Fruit fly (Drosophila melanogaster) whole organism, embryonic: ENCODE results near the gene Mkk4.

ENCODE experiments used
- CG10147 ChIP-seq: fragments of 200-800 bp; sonication (Bioruptor generic); optimal IDR thresholded peaks from 2 replicates; lab custom pipeline; 2019; ENCODE audit warnings: missing biosample characterization, mild to moderate bottlenecking, missing genetic modification characterization, moderate library complexity
- CG1024 ChIP-seq: fragments of 200-800 bp; sonication (Bioruptor generic); IDR thresholded peaks from 2 replicates; pipeline ENCODE4 v1.3.6; 2022; ENCODE audit warnings: missing biosample characterization, missing genetic modification characterization
- CG10267 ChIP-seq: fragments of 200-800 bp; sonication (Bioruptor generic); optimal IDR thresholded peaks from 2 replicates; lab custom pipeline; 2018; ENCODE audit warnings: missing biosample characterization, mild to moderate bottlenecking, missing genetic modification characterization, moderate library complexity
- CG11085 ChIP-seq: fragments of 200-800 bp; sonication (Bioruptor generic); IDR thresholded peaks from 2 replicates; pipeline ENCODE4 v1.3.6; 2022; ENCODE audit warnings: missing biosample characterization, missing genetic modification characterization
- CG11696 ChIP-seq: fragments of 200-800 bp; sonication (Bioruptor generic); IDR thresholded peaks from 2 replicates; pipeline ENCODE4 v1.3.6; 2022; ENCODE audit warnings: missing biosample characterization, missing genetic modification characterization
- CG12744 ChIP-seq: fragments of 200-800 bp; sonication (Bioruptor generic); optimal IDR thresholded peaks from 2 replicates; lab custom pipeline; 2016; ENCODE audit warnings: missing biosample characterization, missing genetic modification characterization
- CG14667 ChIP-seq: fragments of 200-800 bp; sonication (Bioruptor generic); IDR thresholded peaks from 2 replicates; pipeline ENCODE4 v1.3.6; 2022; ENCODE audit warnings: missing biosample characterization, missing genetic modification characterization
- CG15269 ChIP-seq: fragments of 200-800 bp; sonication (Bioruptor generic); optimal IDR thresholded peaks from 2 replicates; lab custom pipeline; 2018; ENCODE audit warnings: missing biosample characterization, mild to moderate bottlenecking, missing genetic modification characterization, moderate library complexity
- CG15696 ChIP-seq: fragments of 200-800 bp; sonication (Bioruptor generic); optimal IDR thresholded peaks from 2 replicates; lab custom pipeline; 2019; ENCODE audit warnings: missing biosample characterization, mild to moderate bottlenecking, missing genetic modification characterization, moderate library complexity
- CG16813 ChIP-seq: fragments of 200-800 bp; sonication (Bioruptor generic); IDR thresholded peaks from 3 replicates; pipeline ENCODE4 v1.3.6; 2022; ENCODE audit warnings: missing biosample characterization, missing genetic modification characterization; ENCODE audit not compliant: partially characterized antibody
- CG17359 ChIP-seq: fragments of 200-800 bp; sonication (Bioruptor generic); optimal IDR thresholded peaks from 3 replicates; lab custom pipeline; 2018; ENCODE audit warnings: missing biosample characterization, mild to moderate bottlenecking, missing genetic modification characterization, moderate library complexity
- CG2199 ChIP-seq: fragments of 200-800 bp; sonication (Bioruptor generic); IDR thresholded peaks from 3 replicates; pipeline ENCODE4 v1.3.6; 2022; ENCODE audit warnings: missing biosample characterization, missing genetic modification characterization
- CG30403 ChIP-seq: fragments of 200-800 bp; sonication (Bioruptor generic); optimal IDR thresholded peaks from 3 replicates; lab custom pipeline; 2016; ENCODE audit warnings: missing biosample characterization, missing genetic modification characterization
- CG31224 ChIP-seq: fragments of 200-800 bp; sonication (Bioruptor generic); IDR thresholded peaks from 2 replicates; pipeline ENCODE4 v1.3.6; 2022; ENCODE audit warnings: missing biosample characterization, missing genetic modification characterization
- CG34422 ChIP-seq: fragments of 200-800 bp; sonication (Bioruptor generic); IDR thresholded peaks from 3 replicates; pipeline ENCODE4 v1.3.6; 2022; ENCODE audit warnings: missing biosample characterization, missing genetic modification characterization
- CG3847 ChIP-seq: fragments of 200-800 bp; sonication (Bioruptor generic); IDR thresholded peaks from 2 replicates; pipeline ENCODE4 v1.3.6; 2022; ENCODE audit warnings: missing biosample characterization, missing genetic modification characterization
- CG4328 ChIP-seq: fragments of 200-800 bp; sonication (Bioruptor generic); optimal IDR thresholded peaks from 3 replicates; lab custom pipeline; 2017; ENCODE audit warnings: missing biosample characterization, missing genetic modification reagents, missing genetic modification characterization
- CG5953 ChIP-seq: fragments of 200-800 bp; sonication (Bioruptor generic); IDR thresholded peaks from 2 replicates; pipeline ENCODE4 v1.3.6; 2022; ENCODE audit warnings: missing biosample characterization, missing genetic modification characterization
- CG6813 ChIP-seq: fragments of 200-800 bp; sonication (Bioruptor generic); optimal IDR thresholded peaks from 2 replicates; lab custom pipeline; 2017; ENCODE audit warnings: missing biosample characterization, missing genetic modification characterization, mild to moderate bottlenecking, moderate library complexity, missing genetic modification reagents
- CG7556 ChIP-seq: fragments of 200-800 bp; sonication (Bioruptor generic); optimal IDR thresholded peaks from 2 replicates; lab custom pipeline; 2017; ENCODE audit warnings: missing biosample characterization, mild to moderate bottlenecking, missing genetic modification characterization
- CG7928 ChIP-seq: fragments of 200-800 bp; sonication (Bioruptor generic); optimal IDR thresholded peaks from 2 replicates; lab custom pipeline; 2017; ENCODE audit warnings: missing biosample characterization, mild to moderate bottlenecking, missing genetic modification characterization
- CG9817 ChIP-seq: fragments of 200-800 bp; sonication (Bioruptor generic); optimal IDR thresholded peaks from 2 replicates; lab custom pipeline; 2018; ENCODE audit warnings: missing biosample characterization, mild to moderate bottlenecking, missing genetic modification characterization, moderate library complexity
- CHES-1-like ChIP-seq: fragments of 200-800 bp; sonication (Bioruptor generic); optimal IDR thresholded peaks from 2 replicates; lab custom pipeline; 2016; ENCODE audit warnings: missing biosample characterization, missing genetic modification characterization
- CrebB ChIP-seq: fragments of 200-800 bp; sonication (Bioruptor generic); optimal IDR thresholded peaks from 3 replicates; lab custom pipeline; 2018; ENCODE audit warnings: missing biosample characterization, mild to moderate bottlenecking, missing genetic modification characterization
- Dad ChIP-seq: fragments of 200-800 bp; sonication (Bioruptor generic); optimal IDR thresholded peaks from 3 replicates; lab custom pipeline; 2016; ENCODE audit warnings: missing biosample characterization, missing genetic modification characterization
- Dek ChIP-seq: fragments of 200-800 bp; sonication (Bioruptor generic); optimal IDR thresholded peaks from 3 replicates; lab custom pipeline; 2019; ENCODE audit warnings: missing biosample characterization, mild to moderate bottlenecking, missing genetic modification characterization, moderate library complexity
- GATAe ChIP-seq: fragments of 200-800 bp; sonication (Bioruptor generic); conservative IDR thresholded peaks from 2 replicates; pipeline ENCODE4 v1.3.6; 2022; ENCODE audit warnings: missing biosample characterization, missing genetic modification characterization
- HLH54F ChIP-seq: fragments of 200-800 bp; sonication (Bioruptor generic); optimal IDR thresholded peaks from 3 replicates; lab custom pipeline; 2016; ENCODE audit warnings: missing biosample characterization, missing genetic modification characterization
- Hr3 ChIP-seq: fragments of 200-800 bp; sonication (Bioruptor generic); optimal IDR thresholded peaks from 3 replicates; lab custom pipeline; 2016; ENCODE audit warnings: missing biosample characterization, missing genetic modification characterization
- Med ChIP-seq: fragments of 200-800 bp; sonication (Bioruptor generic); peaks from one replicate; lab custom pipeline; 2016; ENCODE audit warnings: missing biosample characterization, missing genetic modification characterization, mild to moderate bottlenecking, inconsistent platforms, moderate library complexity
- Side ChIP-seq: fragments of 200-800 bp; sonication (Bioruptor generic); optimal IDR thresholded peaks from 2 replicates; lab custom pipeline; 2016; ENCODE audit warnings: missing biosample characterization, missing genetic modification characterization
- TFAM ChIP-seq: fragments of 200-800 bp; sonication (Bioruptor generic); optimal IDR thresholded peaks from 2 replicates; lab custom pipeline; 2017; ENCODE audit warnings: missing biosample characterization, missing genetic modification characterization, inconsistent platforms
- Xbp1 ChIP-seq: fragments of 200-800 bp; sonication (Bioruptor generic); optimal IDR thresholded peaks from 3 replicates; lab custom pipeline; 2016; ENCODE audit warnings: missing biosample characterization, mild to moderate bottlenecking, missing genetic modification characterization
- aop ChIP-seq: fragments of 200-800 bp; sonication (Bioruptor generic); IDR thresholded peaks from 2 replicates; pipeline ENCODE4 v1.3.6; 2022; ENCODE audit warnings: missing biosample characterization, missing genetic modification characterization
- cato ChIP-seq: fragments of 200-800 bp; sonication (Bioruptor generic); optimal IDR thresholded peaks from 2 replicates; lab custom pipeline; 2016; ENCODE audit warnings: missing biosample characterization, missing genetic modification characterization, borderline replicate concordance
- dimm ChIP-seq: fragments of 200-800 bp; sonication (Bioruptor generic); IDR thresholded peaks from 2 replicates; pipeline ENCODE4 v1.3.6; 2022; ENCODE audit warnings: missing biosample characterization, missing genetic modification characterization
- ftz-f1 ChIP-seq: fragments of 200-800 bp; sonication (Bioruptor generic); optimal IDR thresholded peaks from 2 replicates; lab custom pipeline; 2016; ENCODE audit warnings: missing biosample characterization, missing genetic modification characterization
- grn ChIP-seq: fragments of 200-800 bp; sonication (Bioruptor generic); optimal IDR thresholded peaks from 3 replicates; lab custom pipeline; 2017; ENCODE audit warnings: missing biosample characterization, missing genetic modification characterization
- hkb ChIP-seq, 2 experiments: fragments of 200-800 bp in 1 of 2; fragments of >200 bp in 1 of 2; sonication (Bioruptor generic) in 1 of 2; IDR thresholded peaks in 1 of 2; optimal IDR thresholded peaks in 1 of 2; 2 replicates each; pipeline versions ENCODE4 v1.3.6 to Lab custom; 2017 to 2022; ENCODE audit warnings: missing biosample characterization in 1 of 2, missing genetic modification characterization in 1 of 2
- ken ChIP-seq: fragments of 200-800 bp; sonication (Bioruptor generic); IDR thresholded peaks from 3 replicates; pipeline ENCODE4 v1.3.6; 2022; ENCODE audit warnings: missing biosample characterization, missing genetic modification characterization
- lab ChIP-seq: fragments of 200-800 bp; sonication (Bioruptor generic); optimal IDR thresholded peaks from 3 replicates; lab custom pipeline; 2017; ENCODE audit warnings: missing biosample characterization, missing genetic modification characterization, mild to moderate bottlenecking, moderate library complexity, missing genetic modification reagents
- luna ChIP-seq: fragments of 200-800 bp; sonication (Bioruptor generic); optimal IDR thresholded peaks from 2 replicates; lab custom pipeline; 2016; ENCODE audit warnings: missing biosample characterization, missing genetic modification characterization
- mld ChIP-seq: fragments of 200-800 bp; sonication (Bioruptor generic); IDR thresholded peaks from 3 replicates; pipeline ENCODE4 v1.3.6; 2022; ENCODE audit warnings: missing biosample characterization, missing genetic modification characterization; ENCODE audit not compliant: partially characterized antibody
- peb ChIP-seq: fragments of 200-800 bp; sonication (Bioruptor generic); IDR thresholded peaks from 2 replicates; pipeline ENCODE4 v1.3.6; 2022; ENCODE audit warnings: missing biosample characterization, missing genetic modification characterization
- shn ChIP-seq: fragments of 200-800 bp; sonication (Bioruptor generic); optimal IDR thresholded peaks from 3 replicates; lab custom pipeline; 2016; ENCODE audit warnings: missing biosample characterization, missing genetic modification characterization
- sna ChIP-seq: fragments of 200-800 bp; sonication (Bioruptor generic); IDR thresholded peaks from 2 replicates; pipeline ENCODE4 v1.3.6; 2022; ENCODE audit warnings: missing biosample characterization, missing genetic modification characterization; ENCODE audit not compliant: partially characterized antibody
- ssp ChIP-seq: fragments of 200-800 bp; sonication (Bioruptor generic); IDR thresholded peaks from 2 replicates; pipeline ENCODE4 v1.3.6; 2022; ENCODE audit warnings: missing biosample characterization, missing genetic modification characterization
- tll ChIP-seq, 2 experiments: fragments of 200-800 bp in 1 of 2; fragments of >200 bp in 1 of 2; sonication (Bioruptor generic) in 1 of 2; optimal IDR thresholded peaks; 2 replicates each; lab custom pipeline; 2017 to 2019; ENCODE audit warnings: missing biosample characterization in 2 of 2, missing genetic modification characterization in 2 of 2, mild to moderate bottlenecking in 1 of 2, moderate library complexity in 1 of 2
- toy ChIP-seq: fragments of 200-800 bp; sonication (Bioruptor generic); IDR thresholded peaks from 2 replicates; pipeline ENCODE4 v1.3.6; 2022; ENCODE audit warnings: missing biosample characterization, missing genetic modification characterization
- tup ChIP-seq: fragments of 200-800 bp; sonication (Bioruptor generic); optimal IDR thresholded peaks from 2 replicates; lab custom pipeline; 2016; ENCODE audit warnings: missing biosample characterization, mild to moderate bottlenecking, missing genetic modification characterization, moderate library complexity

Gene Mkk4

dm6 chr3R:8650741-8651140 is at the start of gene Mkk4, which contains the start of gene SLIRP2:
Gene Mkk4, minus strand, starts transcription at chr3R:8650796.
Gene SLIRP2, plus strand, starts transcription at chr3R:8651084.
- TF ChIP-seq Dad (GFP tag; lab: Kevin White, UChicago) = peak; percentile 99
- TF ChIP-seq TFAM (GFP tag; lab: Kevin White, UChicago) = peak; percentile 93
- TF ChIP-seq shn (GFP tag; lab: Kevin White, UChicago) = peak; percentile 98
- TF ChIP-seq ftz-f1 (GFP tag; lab: Kevin White, UChicago) = peak; percentile 84
- TF ChIP-seq cato (GFP tag; lab: Kevin White, UChicago) = peak; percentile 99
- TF ChIP-seq CG7928 (GFP tag; lab: Kevin White, UChicago) = peak; percentile 98
- TF ChIP-seq CG15696 = peak; percentile 99
- peak; percentile 99 for TF ChIP-seq CG15269 (tag; lab: Kevin White, UChicago)
- peak; percentile 96 for TF ChIP-seq toy (GFP tag; lab: Robert Waterston, UW)
- peak; percentile 99 for TF ChIP-seq ken (GFP tag; lab: Robert Waterston, UW)
- peak; percentile 71 to 88 for TF ChIP-seq tll (GFP tag; optimal IDR thresholded peaks at IDR 0.05; lab: Kevin White, UChicago)
- peak; percentile 80 for TF ChIP-seq mld (GFP tag; lab: Robert Waterston, UW)
- TF ChIP-seq CG1024 = peak; percentile 96
- peak; percentile 92 for TF ChIP-seq luna (GFP tag; lab: Kevin White, UChicago)
- TF ChIP-seq tup (GFP tag; lab: Kevin White, UChicago) = peak; percentile 98
- peak; percentile 100 for TF ChIP-seq CG30403
- TF ChIP-seq Side (GFP tag; lab: Kevin White, UChicago) = peak; percentile 99
- peak; percentile 99 for TF ChIP-seq CG17359 (tag; lab: Kevin White, UChicago)
- TF ChIP-seq CG14667 (GFP tag; lab: Robert Waterston, UW) = peak; percentile 99
- peak; percentile 100 for TF ChIP-seq Med
- TF ChIP-seq CG4328 = peak; percentile 97
- peak; percentile 99 for TF ChIP-seq CHES-1-like (GFP tag; lab: Kevin White, UChicago)
- peak; percentile 69 for TF ChIP-seq hkb (optimal IDR thresholded peaks at IDR 0.05; lab: Kevin White, UChicago)
- TF ChIP-seq hkb (GFP tag; IDR thresholded peaks at IDR 0.05; lab: Robert Waterston, UW) = peak; percentile 99
- TF ChIP-seq Xbp1 (GFP tag; lab: Kevin White, UChicago) = peak; percentile 100
- peak; percentile 83 for TF ChIP-seq sna (GFP tag; lab: Robert Waterston, UW)
- TF ChIP-seq lab = peak; percentile 99
- peak; percentile 97 for TF ChIP-seq CG31224 (GFP tag; lab: Robert Waterston, UW)
- peak; percentile 98 for TF ChIP-seq CG6813 (GFP tag; lab: Kevin White, UChicago)
- peak; percentile 99 for TF ChIP-seq Dek (tag; lab: Kevin White, UChicago)
- peak; percentile 98 for TF ChIP-seq CG5953 (GFP tag; lab: Robert Waterston, UW)
- TF ChIP-seq CG16813 = peak; percentile 87
- peak; percentile 99 for TF ChIP-seq CG2199 (GFP tag; lab: Robert Waterston, UW)
- TF ChIP-seq HLH54F = peak; percentile 99
- TF ChIP-seq CrebB (tag; lab: Kevin White, UChicago) = peak; percentile 98
- TF ChIP-seq dimm (GFP tag; lab: Robert Waterston, UW) = peak; percentile 97
- peak; percentile 96 for TF ChIP-seq CG10267 (tag; lab: Kevin White, UChicago)
- TF ChIP-seq CG10147 (GFP tag; lab: Kevin White, UChicago) = peak; percentile 99
- TF ChIP-seq peb (GFP tag; lab: Robert Waterston, UW) = peak; percentile 98
- peak; percentile 99 for TF ChIP-seq CG3847
- peak; percentile 98 for TF ChIP-seq CG7556 (GFP tag; lab: Kevin White, UChicago)
- peak; percentile 94 for TF ChIP-seq ssp (GFP tag; lab: Robert Waterston, UW)
- TF ChIP-seq CG34422 (GFP tag; lab: Robert Waterston, UW) = peak; percentile 99
- TF ChIP-seq GATAe (GFP tag; lab: Robert Waterston, UW) = peak; percentile 97
- TF ChIP-seq CG11085 (GFP tag; lab: Robert Waterston, UW) = peak; percentile 98
- peak; percentile 90 for TF ChIP-seq aop (GFP tag; lab: Robert Waterston, UW)
- TF ChIP-seq CG9817 = peak; percentile 99
- peak; percentile 99 for TF ChIP-seq Hr3 (GFP tag; lab: Kevin White, UChicago)
- TF ChIP-seq CG11696 (GFP tag; lab: Robert Waterston, UW) = peak; percentile 96
- TF ChIP-seq CG12744 (GFP tag; lab: Kevin White, UChicago) = peak; percentile 99
- peak; percentile 91 for TF ChIP-seq grn (GFP tag; lab: Kevin White, UChicago)
